Worm (Caenorhabditis elegans): Measurements from ENCODE around the gene F40G12.10.

Gene F40G12.10

DNA sequence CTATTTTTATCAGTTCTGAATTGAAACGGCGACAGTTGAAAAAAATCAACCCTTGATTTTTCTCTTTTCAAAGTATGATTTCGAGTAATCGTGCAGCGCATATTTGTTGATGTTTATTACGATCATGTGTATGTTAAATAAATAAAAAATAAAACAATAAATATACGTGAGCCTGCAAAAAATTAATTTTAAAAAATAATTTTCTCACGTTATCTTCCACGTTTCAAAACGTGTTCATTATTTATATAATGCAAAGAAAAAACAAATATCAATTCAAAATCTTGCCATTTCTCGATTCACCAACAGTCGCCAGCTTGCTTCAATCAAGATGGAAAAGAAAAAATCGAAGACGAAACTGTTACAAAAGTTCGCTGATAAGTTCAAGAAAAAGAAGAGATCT, at the start of gene F40G12.10:
Gene F40G12.10, plus strand, starts transcription at position 301 of the 400 bp plus-strand sequence.
- TF ChIP-seq ZK546.5 (tag; optimal IDR thresholded peaks at IDR 0.05): no peak
- TF ChIP-seq nhr-23 (tag; optimal IDR thresholded peaks at IDR 0.05): no peak

DNA sequence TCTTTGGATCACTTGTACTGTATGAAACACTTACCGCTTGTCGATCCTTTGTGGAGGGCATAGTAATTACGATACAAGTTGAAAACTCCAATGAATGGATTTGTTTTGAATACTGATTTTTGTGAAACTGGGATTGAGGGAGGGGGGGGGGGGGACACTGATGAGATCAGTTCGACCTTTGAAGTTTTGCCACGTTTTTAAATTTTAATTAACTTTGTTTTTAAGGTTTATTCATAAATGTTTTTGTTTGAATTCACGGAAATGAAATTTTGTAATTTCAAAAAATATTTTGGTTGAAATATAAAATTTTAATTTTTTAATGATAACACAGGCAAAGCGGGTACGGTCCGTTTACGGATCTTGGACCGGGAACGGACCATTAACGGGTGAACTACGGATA, 47.4 kb upstream of the F40G12.10 start, which contains the start of gene ent-3:
Gene ent-3, minus strand, starts transcription at position 101 of the 400 bp plus-strand sequence.
- no peak for TF ChIP-seq nhr-21 (tag; optimal IDR thresholded peaks at IDR 0.05)
- TF ChIP-seq mdl-1 (tag; optimal IDR thresholded peaks at IDR 0.05): no peak
- TF ChIP-seq lin-11 (tag; optimal IDR thresholded peaks at IDR 0.05): no peak
- TF ChIP-seq ama-1 (optimal IDR thresholded peaks at IDR 0.05): no peak
- no peak for TF ChIP-seq sem-4 (tag; optimal IDR thresholded peaks at IDR 0.05)
- TF ChIP-seq nhr-11 (tag; optimal IDR thresholded peaks at IDR 0.05): no peak
- no peak for TF ChIP-seq nhr-25 (tag; optimal IDR thresholded peaks at IDR 0.05)
- no peak for TF ChIP-seq F13H6.1 (tag; optimal IDR thresholded peaks at IDR 0.05)
- TF ChIP-seq snpc-4 (tag; optimal IDR thresholded peaks at IDR 0.05): no peak
- no peak for TF ChIP-seq mbf-1 (tag; optimal IDR thresholded peaks at IDR 0.05)
- no peak for TF ChIP-seq alr-1 (tag; optimal IDR thresholded peaks at IDR 0.05)
- TF ChIP-seq zag-1 (tag; optimal IDR thresholded peaks at IDR 0.05): no peak
- TF ChIP-seq nhr-129 (tag; optimal IDR thresholded peaks at IDR 0.05): no peak
- TF ChIP-seq ztf-11 (tag; optimal IDR thresholded peaks at IDR 0.05): no peak

DNA sequence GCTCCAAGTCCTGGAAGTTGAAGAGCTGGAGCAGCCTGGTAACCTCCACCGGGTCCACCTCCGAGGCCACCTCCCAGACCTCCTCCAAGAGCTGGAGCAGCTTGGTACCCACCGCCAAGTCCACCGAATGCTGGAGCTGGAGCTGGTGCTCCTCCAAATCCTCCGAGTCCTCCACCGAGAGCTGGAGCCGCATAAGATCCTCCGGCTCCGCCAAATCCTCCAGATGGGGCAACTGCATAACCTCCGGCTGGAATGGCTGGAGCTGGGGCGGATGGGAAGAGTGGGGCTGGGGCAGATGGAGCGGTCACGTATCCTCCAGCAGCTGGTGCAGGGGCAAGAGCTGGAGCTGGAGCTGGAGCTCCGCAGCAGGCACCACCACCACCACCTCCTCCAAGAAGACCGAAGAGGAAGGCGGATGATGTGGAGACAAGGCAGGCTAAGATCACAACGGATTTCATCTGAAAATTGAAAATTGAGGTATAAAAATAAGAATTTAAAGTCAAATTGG, 42.6 kb upstream of the F40G12.10 start, which contains the start of gene K02E11.10:
Gene K02E11.10, minus strand, starts transcription at position 458 of the 508 bp plus-strand sequence.
- TF ChIP-seq Y55F3AM.14 (GFP tag; optimal IDR thresholded peaks at IDR 0.05): peak; percentile 2
- TF ChIP-seq nhr-25 (tag; optimal IDR thresholded peaks at IDR 0.05): no peak

DNA sequence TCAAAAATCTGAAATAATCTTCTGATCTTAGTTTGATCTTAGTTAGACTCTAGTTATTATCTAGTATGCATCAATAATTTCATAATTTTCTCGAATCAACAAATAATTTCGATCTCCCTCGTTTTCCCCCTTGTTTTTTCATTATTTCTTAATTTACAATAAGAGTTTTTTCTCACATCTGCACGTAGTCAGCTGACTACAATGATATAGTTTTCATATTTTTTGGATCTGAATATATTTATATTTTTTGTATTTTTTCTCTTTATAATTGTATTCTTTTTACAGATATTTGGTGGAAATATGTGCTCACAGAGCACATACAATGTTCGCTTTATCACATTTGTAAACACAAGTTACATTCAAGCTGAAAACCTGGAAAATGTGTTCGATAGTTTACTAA, 39.4 kb upstream of the F40G12.10 start, which contains the start of gene sre-7:
Gene sre-7, plus strand, starts transcription at position 301 of the 400 bp plus-strand sequence.
- no peak for TF ChIP-seq ceh-82 (tag; optimal IDR thresholded peaks at IDR 0.05)
- TF ChIP-seq ceh-16 (tag; optimal IDR thresholded peaks at IDR 0.05): no peak
- TF ChIP-seq zag-1 (tag; optimal IDR thresholded peaks at IDR 0.05): no peak
- no peak for TF ChIP-seq egl-27 (tag; optimal IDR thresholded peaks at IDR 0.05)
- no peak for TF ChIP-seq elt-3 (tag; optimal IDR thresholded peaks at IDR 0.05)
- no peak for TF ChIP-seq F13H6.1 (tag; optimal IDR thresholded peaks at IDR 0.05)
- TF ChIP-seq nhr-77 (tag; optimal IDR thresholded peaks at IDR 0.05): no peak
- no peak for TF ChIP-seq nhr-12 (tag; optimal IDR thresholded peaks at IDR 0.05)
- no peak for TF ChIP-seq nhr-237 (tag; optimal IDR thresholded peaks at IDR 0.05)
- no peak for TF ChIP-seq sem-4 (tag; optimal IDR thresholded peaks at IDR 0.05)
- no peak for TF ChIP-seq alr-1 (tag; optimal IDR thresholded peaks at IDR 0.05)
- TF ChIP-seq unc-39 (tag; optimal IDR thresholded peaks at IDR 0.05): no peak
- TF ChIP-seq sma-9 (GFP tag; optimal IDR thresholded peaks at IDR 0.05): no peak
- no peak for TF ChIP-seq sma-9 (tag; optimal IDR thresholded peaks at IDR 0.05)
- TF ChIP-seq ztf-4 (tag; optimal IDR thresholded peaks at IDR 0.05): no peak
- TF ChIP-seq skn-1 (tag; optimal IDR thresholded peaks at IDR 0.05): no peak
- no peak for TF ChIP-seq lsy-2 (tag; optimal IDR thresholded peaks at IDR 0.05)
- no peak for TF ChIP-seq nhr-21 (tag; optimal IDR thresholded peaks at IDR 0.05)

DNA sequence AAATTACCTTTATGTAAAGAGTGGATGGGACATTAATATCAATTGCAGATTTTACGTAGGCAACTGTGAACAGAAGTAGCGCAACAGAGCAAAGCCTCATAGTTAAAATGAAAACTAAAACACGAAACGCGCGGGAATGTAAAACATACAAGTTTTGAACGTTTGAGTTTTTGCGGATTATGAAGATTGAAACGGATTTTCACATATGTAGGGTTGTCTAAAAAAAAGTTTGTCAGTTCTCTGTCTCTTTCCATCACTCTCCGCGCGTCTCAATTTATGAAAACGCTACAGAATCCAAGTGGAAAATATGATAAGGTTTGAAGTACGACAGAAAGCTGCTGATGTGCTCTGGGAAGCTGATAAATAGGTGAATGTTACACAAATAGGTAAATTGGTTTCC, 36.6 kb upstream of the F40G12.10 start, which contains the start of gene K02E11.3:
Gene K02E11.3, minus strand, starts transcription at position 101 of the 400 bp plus-strand sequence.
- TF ChIP-seq elt-3 (tag; optimal IDR thresholded peaks at IDR 0.05) (no peak), sma-3 (GFP tag; optimal IDR thresholded peaks at IDR 0.05) (no peak), gmeb-1 (tag; optimal IDR thresholded peaks at IDR 0.05) (no peak), elt-1 (tag; optimal IDR thresholded peaks at IDR 0.05) (no peak), sem-4 (tag; optimal IDR thresholded peaks at IDR 0.05) (no peak), nhr-129 (tag; optimal IDR thresholded peaks at IDR 0.05) (no peak), unc-39 (tag; optimal IDR thresholded peaks at IDR 0.05) (no peak), lin-13 (GFP tag; optimal IDR thresholded peaks at IDR 0.05) (no peak), nhr-12 (tag; optimal IDR thresholded peaks at IDR 0.05) (no peak), nhr-25 (tag; optimal IDR thresholded peaks at IDR 0.05) (no peak), ama-1 (optimal IDR thresholded peaks at IDR 0.05) (no peak), alr-1 (tag; optimal IDR thresholded peaks at IDR 0.05) (no peak), lin-11 (tag; optimal IDR thresholded peaks at IDR 0.05) (no peak), lsy-2 (tag; optimal IDR thresholded peaks at IDR 0.05) (no peak), ceh-16 (tag; optimal IDR thresholded peaks at IDR 0.05) (no peak), mbf-1 (tag; optimal IDR thresholded peaks at IDR 0.05) (no peak), nhr-21 (tag; optimal IDR thresholded peaks at IDR 0.05) (no peak), unc-62 (GFP tag; optimal IDR thresholded peaks at IDR 0.05) (no peak), R02D3.7 (tag; optimal IDR thresholded peaks at IDR 0.05) (no peak)
